Worm (Caenorhabditis elegans) whole organism, L4 larva: Measurements from ENCODE around the gene F35H8.2.

Experiments
- F10B5.3 ChIP-seq: sonication (generic microtip); optimal IDR thresholded peaks from 2 replicates; lab custom pipeline; 2016; ENCODE audit warnings: mild to moderate bottlenecking, missing genetic modification characterization, missing compliant biosample characterization
- F26F4.8 ChIP-seq: fragments of 200-800 bp; sonication (Bioruptor generic); conservative IDR thresholded peaks from 2 replicates; pipeline ENCODE4 v1.3.6; 2022; ENCODE audit warnings: missing genetic modification characterization, missing compliant biosample characterization
- F49E8.2 ChIP-seq: sonication (generic microtip); optimal IDR thresholded peaks from 2 replicates; lab custom pipeline; 2016; ENCODE audit warnings: missing compliant biosample characterization, mild to moderate bottlenecking, missing genetic modification characterization, borderline replicate concordance
- T20F7.1 ChIP-seq: fragments of 200-800 bp; sonication (Bioruptor generic); optimal IDR thresholded peaks from 2 replicates; lab custom pipeline; 2018; ENCODE audit warnings: mild to moderate bottlenecking, missing genetic modification characterization, missing compliant biosample characterization
- T26A8.4 ChIP-seq: fragments of 200-800 bp; sonication (Bioruptor generic); IDR thresholded peaks from 2 replicates; pipeline ENCODE4 v1.3.6; 2022; ENCODE audit warnings: missing genetic modification characterization, missing compliant biosample characterization
- Y48G9A.11 ChIP-seq: fragments of 200-800 bp; sonication (Bioruptor generic); IDR thresholded peaks from 2 replicates; pipeline ENCODE4 v1.3.6; 2022; ENCODE audit warnings: missing genetic modification reagents, missing genetic modification characterization, missing compliant biosample characterization
- Y75B8A.6 ChIP-seq: fragments of 200-800 bp; sonication (Bioruptor generic); IDR thresholded peaks from 2 replicates; pipeline ENCODE4 v1.3.6; 2022; ENCODE audit warnings: missing genetic modification reagents, missing genetic modification characterization, missing compliant biosample characterization
- ZK546.5 ChIP-seq, 2 experiments: sonication (generic microtip); optimal IDR thresholded peaks; 2 replicates each; lab custom pipeline; 2017; ENCODE audit warnings: missing biosample characterization in 2 of 2, missing genetic modification characterization in 2 of 2
- arid-1 ChIP-seq: fragments of 200-800 bp; sonication (Bioruptor generic); conservative IDR thresholded peaks from 2 replicates; pipeline ENCODE4 v1.3.6; 2022; ENCODE audit warnings: missing genetic modification reagents, missing genetic modification characterization, missing compliant biosample characterization
- ceh-32 ChIP-seq: sonication (generic microtip); optimal IDR thresholded peaks from 2 replicates; lab custom pipeline; 2016; ENCODE audit warnings: mild to moderate bottlenecking, missing genetic modification characterization, missing compliant biosample characterization; ENCODE audit not compliant: poor library complexity
- ceh-82 ChIP-seq: sonication (generic microtip); optimal IDR thresholded peaks from 2 replicates; lab custom pipeline; 2017; ENCODE audit warnings: missing biosample characterization, missing genetic modification characterization
- ces-1 ChIP-seq: fragments of 150-350 bp; sonication (generic microtip); optimal IDR thresholded peaks from 4 replicates; lab custom pipeline; 2014; ENCODE audit warnings: missing biosample characterization, missing genetic modification reagents, missing genetic modification characterization
- cey-2 ChIP-seq: sonication (generic microtip); optimal IDR thresholded peaks from 3 replicates; lab custom pipeline; 2017; ENCODE audit warnings: missing genetic modification characterization, mild to moderate bottlenecking, missing compliant biosample characterization, antibody characterized with exemption, borderline replicate concordance; ENCODE audit not compliant: insufficient read depth
- daf-16 ChIP-seq, 3 experiments: sonication (generic microtip); optimal IDR thresholded peaks; 2 replicates each; lab custom pipeline; 2016 to 2017; ENCODE audit warnings: missing genetic modification characterization in 3 of 3, missing genetic modification reagents in 3 of 3, mild to moderate bottlenecking in 2 of 3, missing compliant biosample characterization in 2 of 3, missing biosample characterization in 1 of 3, moderate library complexity in 1 of 3
- daf-19 ChIP-seq: fragments of 200-800 bp; sonication (Bioruptor generic); conservative IDR thresholded peaks from 2 replicates; pipeline ENCODE4 v1.3.6; 2022; ENCODE audit warnings: missing genetic modification characterization, missing compliant biosample characterization
- dmd-6 ChIP-seq: fragments of 200-800 bp; sonication (Bioruptor generic); IDR thresholded peaks from 2 replicates; pipeline ENCODE4 v1.3.6; 2022; ENCODE audit warnings: missing genetic modification reagents, missing genetic modification characterization, missing compliant biosample characterization
- dpl-1 ChIP-seq: fragments of 150-350 bp; optimal IDR thresholded peaks from 2 replicates; lab custom pipeline; 2014; ENCODE audit warnings: missing biosample characterization, missing genetic modification reagents, missing genetic modification characterization
- egl-43 ChIP-seq: fragments of 200-800 bp; sonication (Bioruptor generic); IDR thresholded peaks from 2 replicates; pipeline ENCODE4 v1.3.6; 2022; ENCODE audit warnings: missing genetic modification reagents, missing genetic modification characterization, missing compliant biosample characterization
- fkh-10 ChIP-seq: fragments of 150-350 bp; optimal IDR thresholded peaks from 2 replicates; lab custom pipeline; 2014; ENCODE audit warnings: missing biosample characterization, missing genetic modification reagents, missing genetic modification characterization
- fos-1 ChIP-seq: fragments of 150-350 bp; optimal IDR thresholded peaks from 2 replicates; lab custom pipeline; 2014; ENCODE audit warnings: missing biosample characterization, missing genetic modification characterization
- hmg-1.1 ChIP-seq: fragments of 200-800 bp; sonication (Bioruptor generic); IDR thresholded peaks from 2 replicates; pipeline ENCODE4 v1.3.6; 2022; ENCODE audit warnings: missing genetic modification reagents, missing genetic modification characterization, missing compliant biosample characterization
- lin-13 ChIP-seq: fragments of 150-350 bp; optimal IDR thresholded peaks from 2 replicates; lab custom pipeline; 2014; ENCODE audit warnings: missing biosample characterization, missing genetic modification reagents, missing genetic modification characterization
- lin-29 ChIP-seq: fragments of 200-800 bp; sonication (Bioruptor generic); IDR thresholded peaks from 2 replicates; pipeline ENCODE4 v1.3.6; 2022; ENCODE audit warnings: missing genetic modification reagents, missing genetic modification characterization, missing compliant biosample characterization
- madf-5 ChIP-seq, 2 experiments: fragments of 200-800 bp; sonication (Bioruptor generic); IDR thresholded peaks; 2 replicates each; pipeline ENCODE4 v1.3.6; 2022; ENCODE audit warnings: missing compliant biosample characterization in 2 of 2, missing genetic modification characterization in 2 of 2
- madf-9 ChIP-seq: fragments of 200-800 bp; sonication (Bioruptor generic); conservative IDR thresholded peaks from 2 replicates; pipeline ENCODE4 v1.3.6; 2022; ENCODE audit warnings: missing genetic modification reagents, missing genetic modification characterization, missing compliant biosample characterization
- mep-1 ChIP-seq: fragments of 150-350 bp; sonication (generic microtip); optimal IDR thresholded peaks from 3 replicates; lab custom pipeline; 2014; ENCODE audit warnings: missing biosample characterization, missing genetic modification characterization
- mxl-3 ChIP-seq: fragments of 200-800 bp; sonication (Bioruptor generic); optimal IDR thresholded peaks from 2 replicates; lab custom pipeline; 2018; ENCODE audit warnings: mild to moderate bottlenecking, missing genetic modification characterization, missing compliant biosample characterization
- nhr-10 ChIP-seq: fragments of 150-350 bp; optimal IDR thresholded peaks from 2 replicates; lab custom pipeline; 2014; ENCODE audit warnings: missing biosample characterization, missing genetic modification characterization
- nhr-11 ChIP-seq: fragments of 150-350 bp; optimal IDR thresholded peaks from 2 replicates; lab custom pipeline; 2014; ENCODE audit warnings: missing biosample characterization, missing genetic modification characterization
- nhr-28 ChIP-seq: fragments of 150-350 bp; optimal IDR thresholded peaks from 2 replicates; lab custom pipeline; 2014; ENCODE audit warnings: missing biosample characterization, missing genetic modification characterization
- nhr-42 ChIP-seq: fragments of 200-800 bp; sonication (Bioruptor generic); IDR thresholded peaks from 2 replicates; pipeline ENCODE4 v1.3.6; 2022; ENCODE audit warnings: missing genetic modification characterization, missing compliant biosample characterization
- nhr-76 ChIP-seq: fragments of 150-350 bp; optimal IDR thresholded peaks from 2 replicates; lab custom pipeline; 2014; ENCODE audit warnings: missing biosample characterization, missing genetic modification characterization
- php-3 ChIP-seq: fragments of 200-800 bp; sonication (Bioruptor generic); IDR thresholded peaks from 2 replicates; pipeline ENCODE4 v1.3.6; 2022; ENCODE audit warnings: missing genetic modification reagents, missing genetic modification characterization, missing compliant biosample characterization
- sdz-12 ChIP-seq: fragments of 200-800 bp; sonication (Bioruptor generic); optimal IDR thresholded peaks from 2 replicates; lab custom pipeline; 2018; ENCODE audit warnings: mild to moderate bottlenecking, missing genetic modification characterization, missing compliant biosample characterization
- snpc-4 ChIP-seq: fragments of 150-350 bp; optimal IDR thresholded peaks from 2 replicates; lab custom pipeline; 2014; ENCODE audit warnings: missing biosample characterization, missing genetic modification characterization
- tag-97 ChIP-seq: fragments of 200-800 bp; sonication (Bioruptor generic); IDR thresholded peaks from 2 replicates; pipeline ENCODE4 v1.3.6; 2022; ENCODE audit warnings: missing genetic modification characterization, missing compliant biosample characterization
- tra-1 ChIP-seq: fragments of 200-800 bp; sonication (Bioruptor generic); IDR thresholded peaks from 2 replicates; pipeline ENCODE4 v1.3.6; 2022; ENCODE audit warnings: missing genetic modification reagents, missing genetic modification characterization, missing compliant biosample characterization
- unc-62 ChIP-seq, 3 experiments: fragments of 150-350 bp in 1 of 3; sonication (generic microtip); optimal IDR thresholded peaks in 2 of 3; peaks in 1 of 3; 1 replicate in 1 of 3; 2 replicates in 2 of 3; lab custom pipeline; 2014 to 2017; ENCODE audit warnings: missing biosample characterization in 3 of 3, missing genetic modification characterization in 3 of 3, missing genetic modification reagents in 3 of 3, missing genotype in 1 of 3
- zfp-3 ChIP-seq: fragments of 200-800 bp; sonication (Bioruptor generic); conservative IDR thresholded peaks from 2 replicates; pipeline ENCODE4 v1.3.6; 2022; ENCODE audit warnings: missing genetic modification reagents, missing genetic modification characterization, missing compliant biosample characterization
- zip-2 ChIP-seq: fragments of 150-350 bp; optimal IDR thresholded peaks from 2 replicates; lab custom pipeline; 2014; ENCODE audit warnings: missing biosample characterization, missing genetic modification characterization

Gene F35H8.2

DNA sequence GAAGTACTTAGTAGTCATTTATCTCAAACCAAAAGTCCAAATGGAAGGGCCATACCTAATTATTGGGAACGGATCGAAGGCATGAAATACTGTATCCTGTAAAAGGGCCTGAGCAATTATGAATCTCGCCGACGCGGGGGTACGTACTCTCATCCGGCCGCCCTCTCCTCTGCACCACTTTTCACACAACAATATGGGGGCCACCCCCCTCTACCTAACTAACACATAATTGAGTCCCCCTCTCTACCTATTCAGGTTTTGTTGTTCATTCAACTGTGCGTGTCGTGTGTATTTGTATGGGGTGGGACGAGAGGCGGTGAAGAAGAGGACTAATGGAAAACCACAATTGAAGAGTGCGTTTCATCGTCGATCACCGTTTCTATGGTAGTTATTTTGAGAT, 19.1 kb downstream of the F35H8.2 start (continued):
- TF ChIP-seq daf-16 (GFP tag; optimal IDR thresholded peaks at IDR 0.05; lab: Kevin White, UChicago) (no peak), daf-16 (tag; optimal IDR thresholded peaks at IDR 0.05; lab: Kevin White, UChicago) (no peak), madf-9 (GFP tag; lab: Robert Waterston, UW) (no peak)

- TF ChIP-seq unc-62 (GFP tag; optimal IDR thresholded peaks at IDR 0.05 in 1 of 2; lab: Kevin White, UChicago) (peak in 1 of 2 experiments; percentile 83), unc-62 (tag; optimal IDR thresholded peaks at IDR 0.05; lab: Kevin White, UChicago) (no peak), ceh-32 (tag; lab: Kevin White, UChicago) (no peak)
- TF ChIP-seq, all 104 proteins: peak for 1
These were observed 20.4 kb downstream of the F35H8.2 start, which contains the start of gene exc-7 for ce11 chrII:9575670-9576069. TSS of gene exc-7 (plus strand) at chrII:9575970.

ce11 chrII:9576707-9577106, 21.4 kb downstream of the F35H8.2 start:
- TF ChIP-seq hmg-1.1 (GFP tag; lab: Robert Waterston, UW), result 0 out of 2 replicates have a peak, but pooled peaks have one; percentile 32
- TF ChIP-seq Y75B8A.6 (GFP tag; lab: Robert Waterston, UW), result no peak

DNA sequence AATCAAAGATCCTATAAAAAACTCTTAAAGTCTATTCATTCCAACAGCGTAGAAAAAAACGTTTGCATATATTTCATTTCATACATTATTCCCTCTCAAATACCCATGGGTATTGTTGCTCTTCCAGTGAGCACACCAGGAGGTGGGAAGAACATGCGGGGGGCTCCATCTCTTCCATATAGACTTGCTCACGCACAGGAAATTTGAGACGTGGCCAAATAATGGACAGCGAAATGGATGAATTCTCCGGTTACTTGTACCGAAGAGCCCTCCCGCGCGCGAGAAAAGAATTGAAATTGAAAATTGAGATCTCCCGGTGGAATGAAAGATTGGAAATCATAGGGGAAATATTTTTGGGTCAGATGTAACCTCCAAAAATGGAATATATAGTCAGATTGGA, 22.3 kb downstream of the F35H8.2 start:
- TF ChIP-seq fos-1 (tag; lab: Kevin White, UChicago) (no peak), T20F7.1 (GFP tag; lab: Kevin White, UChicago) (no peak), zip-2 (no peak), ZK546.5 (tag; optimal IDR thresholded peaks at IDR 0.05; lab: Kevin White, UChicago) (no peak), ceh-82 (tag; lab: Kevin White, UChicago) (no peak), egl-43 (GFP tag; lab: Robert Waterston, UW) (0 out of 2 replicates have a peak, but pooled peaks have one; percentile 11), dmd-6 (no peak)
- TF ChIP-seq, all 104 proteins: peak for 1

- TF ChIP-seq F49E8.2 (tag; lab: Kevin White, UChicago) (no peak), fkh-10 (GFP tag; lab: Kevin White, UChicago) (no peak), nhr-42 (no peak), nhr-11 (tag; lab: Kevin White, UChicago) (no peak), nhr-10 (tag; lab: Kevin White, UChicago) (no peak), zfp-3 (GFP tag; lab: Robert Waterston, UW) (no peak), ceh-32 (tag; lab: Kevin White, UChicago) (no peak), madf-5 (GFP tag; IDR thresholded peaks at IDR 0.05; lab: Robert Waterston, UW) (no peak), Y48G9A.11 (GFP tag; lab: Robert Waterston, UW) (no peak), madf-9 (GFP tag; lab: Robert Waterston, UW) (no peak), sdz-12 (GFP tag; lab: Kevin White, UChicago) (no peak), snpc-4 (tag; lab: Kevin White, UChicago) (no peak), daf-19 (GFP tag; lab: Robert Waterston, UW) (no peak), F10B5.3 (tag; lab: Kevin White, UChicago) (no peak), lin-29 (GFP tag; lab: Robert Waterston, UW) (no peak), mep-1 (tag; lab: Kevin White, UChicago) (no peak), php-3 (GFP tag; lab: Robert Waterston, UW) (no peak)
These were observed 28.2 kb downstream of the F35H8.2 start, which contains the start of gene wee-1.1 for ce11 chrII:9583461-9583860. TSS of gene wee-1.1 (minus strand) at chrII:9583561.

DNA sequence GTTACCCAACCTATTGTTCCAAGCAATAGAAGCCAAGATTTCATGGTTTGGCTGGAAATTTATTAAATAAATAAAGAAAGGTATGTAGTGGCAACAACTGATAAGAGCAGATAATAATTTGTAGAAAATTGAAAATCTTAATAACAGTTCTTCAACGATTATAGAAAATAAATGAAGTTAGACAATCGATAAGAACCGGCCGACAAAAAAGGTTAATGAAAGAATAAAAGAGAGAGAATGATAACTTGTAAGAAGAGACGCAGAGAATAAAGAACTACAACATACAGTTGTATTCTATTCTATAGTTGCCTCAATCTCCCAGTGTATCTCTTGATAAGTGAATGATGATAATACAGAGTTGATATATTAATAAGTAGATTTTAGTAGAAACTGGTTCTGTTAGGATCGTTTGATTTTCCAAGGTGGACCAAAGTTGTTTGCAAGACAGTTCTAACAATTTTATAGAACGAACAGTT, 31.5 kb downstream of the F35H8.2 start, which contains the start of gene ugt-58:
Gene ugt-58 (minus strand): TSS at position 51 of the 476 bp plus-strand sequence.
- TF ChIP-seq ces-1, result no peak
- no peak for TF ChIP-seq tra-1 (GFP tag; lab: Robert Waterston, UW)
- peak; percentile 43 for TF ChIP-seq cey-2
- no peak for TF ChIP-seq php-3 (GFP tag; lab: Robert Waterston, UW)
- no peak for TF ChIP-seq arid-1 (GFP tag; lab: Robert Waterston, UW)
- no peak for TF ChIP-seq lin-13
- no peak for TF ChIP-seq tag-97 (GFP tag; lab: Robert Waterston, UW)
- no peak for TF ChIP-seq dpl-1 (GFP tag; lab: Kevin White, UChicago)
- TF ChIP-seq nhr-76 (tag; lab: Kevin White, UChicago), result no peak
- TF ChIP-seq F49E8.2 (tag; lab: Kevin White, UChicago), result no peak
- no peak for TF ChIP-seq F26F4.8 (GFP tag; lab: Robert Waterston, UW)
- TF ChIP-seq fos-1 (tag; lab: Kevin White, UChicago), result no peak
- TF ChIP-seq zfp-3 (GFP tag; lab: Robert Waterston, UW), result no peak
- no peak for TF ChIP-seq T26A8.4 (GFP tag; lab: Robert Waterston, UW)
- peak; percentile 100 for TF ChIP-seq nhr-28 (tag; lab: Kevin White, UChicago)
- TF ChIP-seq mxl-3 (GFP tag; lab: Kevin White, UChicago), result no peak
